Worm (Caenorhabditis elegans) whole organism, L4 larva: ENCODE results near the gene ptc-3.

ENCODE experiments used
- F26F4.8 ChIP-seq: fragments of 200-800 bp; sonication (Bioruptor generic); conservative IDR thresholded peaks from 2 replicates; pipeline ENCODE4 v1.3.6; 2022; ENCODE audit warnings: missing genetic modification characterization, missing compliant biosample characterization
- ama-1 ChIP-seq: fragments of 150-350 bp; optimal IDR thresholded peaks from 2 replicates; lab custom pipeline; 2014; ENCODE audit warnings: inconsistent platforms, mixed read lengths
- ceh-32 ChIP-seq: sonication (generic microtip); optimal IDR thresholded peaks from 2 replicates; lab custom pipeline; 2016; ENCODE audit warnings: mild to moderate bottlenecking, missing genetic modification characterization, missing compliant biosample characterization; ENCODE audit not compliant: poor library complexity
- cey-2 ChIP-seq: sonication (generic microtip); optimal IDR thresholded peaks from 3 replicates; lab custom pipeline; 2017; ENCODE audit warnings: missing genetic modification characterization, mild to moderate bottlenecking, missing compliant biosample characterization, antibody characterized with exemption, borderline replicate concordance; ENCODE audit not compliant: insufficient read depth
- daf-12 ChIP-seq: fragments of 150-350 bp; optimal IDR thresholded peaks from 2 replicates; lab custom pipeline; 2014; ENCODE audit warnings: missing biosample characterization, missing genetic modification reagents, missing genetic modification characterization
- egl-27 ChIP-seq: sonication (generic microtip); optimal IDR thresholded peaks from 3 replicates; lab custom pipeline; 2017; ENCODE audit warnings: missing biosample characterization, missing genetic modification reagents, missing genetic modification characterization
- mdt-29 ChIP-seq: fragments of 200-800 bp; sonication (Bioruptor generic); IDR thresholded peaks from 2 replicates; pipeline ENCODE4 v1.3.6; 2022; ENCODE audit warnings: missing genetic modification reagents, missing genetic modification characterization, missing compliant biosample characterization
- mxl-3 ChIP-seq: fragments of 200-800 bp; sonication (Bioruptor generic); optimal IDR thresholded peaks from 2 replicates; lab custom pipeline; 2018; ENCODE audit warnings: mild to moderate bottlenecking, missing genetic modification characterization, missing compliant biosample characterization
- nhr-102 ChIP-seq: sonication (generic microtip); optimal IDR thresholded peaks from 2 replicates; lab custom pipeline; 2016; ENCODE audit warnings: mild to moderate bottlenecking, missing genetic modification characterization, moderate library complexity, missing compliant biosample characterization
- nhr-111 ChIP-seq: fragments of 200-800 bp; sonication (Bioruptor generic); optimal IDR thresholded peaks from 2 replicates; lab custom pipeline; 2018; ENCODE audit warnings: mild to moderate bottlenecking, missing genetic modification characterization, missing compliant biosample characterization
- nhr-28 ChIP-seq: fragments of 150-350 bp; optimal IDR thresholded peaks from 2 replicates; lab custom pipeline; 2014; ENCODE audit warnings: missing biosample characterization, missing genetic modification characterization
- skn-1 ChIP-seq: fragments of 150-350 bp; optimal IDR thresholded peaks from 2 replicates; lab custom pipeline; 2014; ENCODE audit warnings: missing biosample characterization, missing genetic modification characterization
- unc-62 ChIP-seq, 3 experiments: fragments of 150-350 bp in 1 of 3; sonication (generic microtip); optimal IDR thresholded peaks in 2 of 3; peaks in 1 of 3; 1 replicate in 1 of 3; 2 replicates in 2 of 3; lab custom pipeline; 2014 to 2017; ENCODE audit warnings: missing biosample characterization in 3 of 3, missing genetic modification characterization in 3 of 3, missing genetic modification reagents in 3 of 3, missing genotype in 1 of 3

- TF ChIP-seq daf-12 (tag; lab: Kevin White, UChicago) (no peak), mdt-29 (no peak), nhr-111 (no peak), nhr-102 (tag; lab: Kevin White, UChicago) (no peak), F26F4.8 (GFP tag; lab: Robert Waterston, UW) (no peak), ama-1 (lab: Kevin White, UChicago) (no peak), unc-62 (GFP tag; optimal IDR thresholded peaks at IDR 0.05 in 1 of 2; lab: Kevin White, UChicago) (no peak), unc-62 (tag; optimal IDR thresholded peaks at IDR 0.05; lab: Kevin White, UChicago) (no peak), nhr-28 (tag; lab: Kevin White, UChicago) (no peak), egl-27 (tag; lab: Kevin White, UChicago) (no peak), cey-2 (no peak), ceh-32 (tag; lab: Kevin White, UChicago) (no peak), skn-1 (tag; lab: Kevin White, UChicago) (no peak), mxl-3 (GFP tag; lab: Kevin White, UChicago) (no peak)
These were observed 14.2 kb upstream of the ptc-3 start, which contains the start of the genes Y110A2AL.9 and Y110A2AL.3 for ce11 chrII:2866541-2867124.
